Fruit fly (Drosophila melanogaster): ENCODE data around the gene Ziz.

The Ziz gene

dm6 chr2L:7436492-7437324, 59.4 kb downstream of the Ziz start (continued):
- TF ChIP-seq Mrtf (GFP tag; IDR thresholded peaks at IDR 0.05): peak; percentile 74; the same call in 2 of the 3 replicates
- TF ChIP-seq Ssrp (tag; optimal IDR thresholded peaks at IDR 0.05): no peak
- peak; percentile 75 for TF ChIP-seq CG12071 (GFP tag; optimal IDR thresholded peaks at IDR 0.05)
- peak; percentile 46; the same call in 1 of the 3 replicates for TF ChIP-seq H15 (GFP tag; IDR thresholded peaks at IDR 0.05)
- TF ChIP-seq CG1233 (GFP tag; optimal IDR thresholded peaks at IDR 0.05): peak; percentile 82
- TF ChIP-seq Atf6 (GFP tag; IDR thresholded peaks at IDR 0.05): peak; percentile 89
- TF ChIP-seq CG2712 (tag; optimal IDR thresholded peaks at IDR 0.05): no peak
- TF ChIP-seq zf30C (GFP tag; optimal IDR thresholded peaks at IDR 0.05): no peak
- TF ChIP-seq fru (optimal IDR thresholded peaks at IDR 0.05): no peak
- peak; percentile 29 for TF ChIP-seq tap (tag; optimal IDR thresholded peaks at IDR 0.05)
- TF ChIP-seq pan (optimal IDR thresholded peaks at IDR 0.05): no peak
- TF ChIP-seq pan (GFP tag; optimal IDR thresholded peaks at IDR 0.05 in 1 of 2, IDR thresholded peaks at IDR 0.05 in 1 of 2): peak in 1 of 2 experiments; percentile 73
- TF ChIP-seq CG6689 (GFP tag; IDR thresholded peaks at IDR 0.05): peak; percentile 42
- TF ChIP-seq CG11093 (GFP tag; IDR thresholded peaks at IDR 0.05): peak; percentile 57; the same call in 1 of the 3 replicates
- peak; percentile 34 for TF ChIP-seq Lhr (GFP tag; optimal IDR thresholded peaks at IDR 0.05)
- TF ChIP-seq CG1603 (tag; optimal IDR thresholded peaks at IDR 0.05): peak; percentile 67
- peak; percentile 84 for TF ChIP-seq CG10209 (GFP tag; optimal IDR thresholded peaks at IDR 0.05)
- TF ChIP-seq CG6791 (GFP tag; IDR thresholded peaks at IDR 0.05; ENCODE audit: partially characterized antibody): no peak
- peak; percentile 46 for TF ChIP-seq grau (tag; optimal IDR thresholded peaks at IDR 0.05)
- peak; percentile 81 for TF ChIP-seq CG13296 (GFP tag; optimal IDR thresholded peaks at IDR 0.05)
- peak; percentile 57 for TF ChIP-seq psq (GFP tag; optimal IDR thresholded peaks at IDR 0.05)
- TF ChIP-seq gfzf (GFP tag; optimal IDR thresholded peaks at IDR 0.05): peak; percentile 4
- peak; percentile 68 for TF ChIP-seq CG3281 (GFP tag; optimal IDR thresholded peaks at IDR 0.05)
- TF ChIP-seq hkb (optimal IDR thresholded peaks at IDR 0.05): no peak
- TF ChIP-seq hkb (GFP tag; IDR thresholded peaks at IDR 0.05): peak; percentile 78
- peak; percentile 60; the same call in 1 of the 2 replicates for TF ChIP-seq MBD-R2 (GFP tag; IDR thresholded peaks at IDR 0.05)
- TF ChIP-seq vnd (GFP tag; IDR thresholded peaks at IDR 0.05; ENCODE audit: partially characterized antibody): no peak
- peak; percentile 75 for TF ChIP-seq mam (GFP tag; optimal IDR thresholded peaks at IDR 0.05)
- peak; percentile 72 for TF ChIP-seq CG4328 (GFP tag; optimal IDR thresholded peaks at IDR 0.05)
- TF ChIP-seq Ets97D (GFP tag; optimal IDR thresholded peaks at IDR 0.05): peak; percentile 19
- peak; percentile 58 for TF ChIP-seq cas (GFP tag; IDR thresholded peaks at IDR 0.05)
- TF ChIP-seq MTF-1 (GFP tag; optimal IDR thresholded peaks at IDR 0.05; ENCODE audit: borderline replicate concordance): peak; percentile 86
- TF ChIP-seq slp2 (GFP tag; optimal IDR thresholded peaks at IDR 0.05): peak; percentile 54
- TF ChIP-seq ham (GFP tag; IDR thresholded peaks at IDR 0.05): peak; percentile 19; the same call in 1 of the 2 replicates
- peak in 1 of 2 experiments; percentile 17 for TF ChIP-seq Eip74EF (GFP tag; optimal IDR thresholded peaks at IDR 0.05)
- TF ChIP-seq CG4404 (GFP tag; IDR thresholded peaks at IDR 0.05): no peak
- no peak for TF ChIP-seq CG7745 (tag; optimal IDR thresholded peaks at IDR 0.05)
- peak; percentile 48 for TF ChIP-seq CG9215 (GFP tag; IDR thresholded peaks at IDR 0.05)
- peak; percentile 33 for TF ChIP-seq CG3065 (GFP tag; optimal IDR thresholded peaks at IDR 0.05)
- TF ChIP-seq z (GFP tag; IDR thresholded peaks at IDR 0.05): no peak
- TF ChIP-seq CG14014 (GFP tag; IDR thresholded peaks at IDR 0.05): peak; percentile 91; the same call in 1 of the 2 replicates
- TF ChIP-seq Sox102F (GFP tag; optimal IDR thresholded peaks at IDR 0.05): peak; percentile 71
- no peak for TF ChIP-seq phol (tag; optimal IDR thresholded peaks at IDR 0.05)
- TF ChIP-seq CG32767 (GFP tag; IDR thresholded peaks at IDR 0.05): peak; percentile 37; the same call in 1 of the 2 replicates
- peak; percentile 66 for TF ChIP-seq CG16863 (GFP tag; optimal IDR thresholded peaks at IDR 0.05)
- TF ChIP-seq CG7372 (GFP tag; IDR thresholded peaks at IDR 0.05): peak; percentile 54; the same call in 1 of the 2 replicates
- no peak for TF ChIP-seq jigr1 (GFP tag; IDR thresholded peaks at IDR 0.05)
- peak; percentile 70 for TF ChIP-seq CG12942 (GFP tag; optimal IDR thresholded peaks at IDR 0.05)
- peak; percentile 36 for TF ChIP-seq CG17802 (tag; optimal IDR thresholded peaks at IDR 0.05)

All from whole organism, embryonic.